Fruit fly (Drosophila melanogaster) whole organism, pupa: ENCODE data around the gene CG5810.

ENCODE experiments used
- CG12605 ChIP-seq: fragments of 200-800 bp; sonication (Bioruptor generic); IDR thresholded peaks from 2 replicates; pipeline ENCODE4 v1.3.6; 2022; ENCODE audit warnings: missing biosample characterization, missing genetic modification characterization
- CG14655 ChIP-seq: fragments of 200-800 bp; sonication (Bioruptor generic); optimal IDR thresholded peaks from 3 replicates; lab custom pipeline; 2017; ENCODE audit warnings: mild to moderate bottlenecking, missing biosample characterization, missing genetic modification reagents, missing genetic modification characterization
- CG17806 ChIP-seq: fragments of 200-800 bp; sonication (Bioruptor generic); optimal IDR thresholded peaks from 2 replicates; lab custom pipeline; 2018; ENCODE audit warnings: missing biosample characterization, mild to moderate bottlenecking, missing genetic modification characterization, moderate library complexity
- CG8159 ChIP-seq: fragments of 200-800 bp; sonication (Bioruptor generic); optimal IDR thresholded peaks from 3 replicates; lab custom pipeline; 2018; ENCODE audit warnings: missing biosample characterization, mild to moderate bottlenecking, missing genetic modification characterization, moderate library complexity
- Pif1B ChIP-seq: fragments of 200-800 bp; sonication (Bioruptor generic); optimal IDR thresholded peaks from 3 replicates; lab custom pipeline; 2016; ENCODE audit warnings: missing biosample characterization, missing genetic modification characterization
- Snoo ChIP-seq: fragments of 200-800 bp; sonication (Bioruptor generic); optimal IDR thresholded peaks from 3 replicates; lab custom pipeline; 2017; ENCODE audit warnings: missing biosample characterization, mild to moderate bottlenecking, missing genetic modification characterization, inconsistent platforms

- TF ChIP-seq CG8159 (tag; lab: Kevin White, UChicago) = no peak
- no peak for TF ChIP-seq Pif1B
- no peak for TF ChIP-seq Snoo (tag; lab: Kevin White, UChicago)
- TF ChIP-seq CG17806 = no peak
- no peak for TF ChIP-seq CG12605 (GFP tag; lab: Robert Waterston, UW)
- no peak for TF ChIP-seq CG14655 (GFP tag; lab: Kevin White, UChicago)
Measured at dm6 chr3R:21161620-21162029, 2.0 kb upstream of the CG5810 start.
